Worm (Caenorhabditis elegans): Measurements from ENCODE around the gene F16G10.14.

ce11 chrII:2383334-2383733 is 15.4 kb downstream of the F16G10.14 start, which contains the start of gene F16G10.8:
- TF ChIP-seq ztf-23 (GFP tag; IDR thresholded peaks at IDR 0.05) = no peak
- no peak for TF ChIP-seq cog-1 (tag; optimal IDR thresholded peaks at IDR 0.05)
- TF ChIP-seq med-1 (GFP tag; optimal IDR thresholded peaks at IDR 0.05; ENCODE audit: insufficient read depth) = no peak
- TF ChIP-seq ref-1 (GFP tag; conservative IDR thresholded peaks at IDR 0.05) = no peak
- no peak for TF ChIP-seq tab-1 (GFP tag; IDR thresholded peaks at IDR 0.05)
- TF ChIP-seq flt-1 (GFP tag; IDR thresholded peaks at IDR 0.05) = no peak
